Worm (Caenorhabditis elegans) whole organism, L1 larva: ENCODE data around the gene F48F5.8.

Experiments
- C16A3.4 ChIP-seq: fragments of 150-350 bp; optimal IDR thresholded peaks from 2 replicates; lab custom pipeline; 2014; ENCODE audit warnings: missing biosample characterization, missing genetic modification characterization
- F16B12.6 ChIP-seq: fragments of 150-350 bp; optimal IDR thresholded peaks from 2 replicates; lab custom pipeline; 2014; ENCODE audit warnings: missing biosample characterization, missing genetic modification characterization
- Y116A8C.19 ChIP-seq: sonication (generic microtip); optimal IDR thresholded peaks from 2 replicates; lab custom pipeline; 2016; ENCODE audit warnings: missing compliant biosample characterization, missing genetic modification characterization, borderline replicate concordance
- alr-1 ChIP-seq: fragments of 200-800 bp; sonication (Bioruptor generic); optimal IDR thresholded peaks from 2 replicates; lab custom pipeline; 2018; ENCODE audit warnings: borderline replicate concordance, mild to moderate bottlenecking, missing genetic modification characterization, missing compliant biosample characterization
- aly-2 ChIP-seq: fragments of 150-350 bp; optimal IDR thresholded peaks from 2 replicates; lab custom pipeline; 2014; ENCODE audit warnings: missing biosample characterization, missing genetic modification characterization
- blmp-1 ChIP-seq: fragments of 150-350 bp; optimal IDR thresholded peaks from 2 replicates; lab custom pipeline; 2014; ENCODE audit warnings: missing biosample characterization, missing genetic modification characterization
- ceh-63 ChIP-seq: fragments of 200-800 bp; sonication (Bioruptor generic); optimal IDR thresholded peaks from 2 replicates; lab custom pipeline; 2018; ENCODE audit warnings: mild to moderate bottlenecking, missing genetic modification characterization, missing compliant biosample characterization
- ceh-8 ChIP-seq: fragments of 200-800 bp; sonication (Bioruptor generic); optimal IDR thresholded peaks from 2 replicates; lab custom pipeline; 2018; ENCODE audit warnings: mild to moderate bottlenecking, missing genetic modification characterization, moderate library complexity, missing compliant biosample characterization
- ceh-82 ChIP-seq, 3 experiments: fragments of 150-350 bp in 1 of 3; sonication (generic microtip) in 2 of 3; optimal IDR thresholded peaks; 2 replicates each; lab custom pipeline; 2014 to 2017; ENCODE audit warnings: missing biosample characterization in 3 of 3, missing genetic modification characterization in 3 of 3
- ces-1 ChIP-seq: fragments of 150-350 bp; optimal IDR thresholded peaks from 2 replicates; lab custom pipeline; 2014; ENCODE audit warnings: missing biosample characterization, missing genetic modification reagents, missing genetic modification characterization
- dsc-1 ChIP-seq: sonication (generic microtip); optimal IDR thresholded peaks from 2 replicates; lab custom pipeline; 2016; ENCODE audit warnings: mild to moderate bottlenecking, missing genetic modification characterization, missing compliant biosample characterization
- efl-1 ChIP-seq, 4 experiments: fragments of 150-350 bp; optimal IDR thresholded peaks in 3 of 4; peaks in 1 of 4; 1 replicate in 1 of 4; 2 replicates in 3 of 4; lab custom pipeline; 2014; ENCODE audit warnings: missing biosample characterization in 2 of 4, missing genetic modification characterization in 2 of 4, missing genetic modification reagents in 2 of 4
- elt-3 ChIP-seq, 6 experiments: fragments of 150-350 bp in 1 of 6; sonication (generic microtip); optimal IDR thresholded peaks; 2 replicates each; lab custom pipeline; 2017 to 2018; ENCODE audit warnings: missing biosample characterization in 6 of 6, missing genetic modification characterization in 6 of 6, inconsistent platforms in 1 of 6
- fkh-10 ChIP-seq: sonication (generic microtip); optimal IDR thresholded peaks from 2 replicates; lab custom pipeline; 2017; ENCODE audit warnings: missing biosample characterization, missing genetic modification reagents, missing genetic modification characterization
- fkh-8 ChIP-seq: sonication (generic microtip); optimal IDR thresholded peaks from 2 replicates; lab custom pipeline; 2016; ENCODE audit warnings: mild to moderate bottlenecking, missing genetic modification characterization, missing compliant biosample characterization
- hlh-4 ChIP-seq: sonication (generic microtip); optimal IDR thresholded peaks from 2 replicates; lab custom pipeline; 2016; ENCODE audit warnings: mild to moderate bottlenecking, missing genetic modification characterization, missing compliant biosample characterization
- hpl-2 ChIP-seq: fragments of 150-350 bp; optimal IDR thresholded peaks from 2 replicates; lab custom pipeline; 2014; ENCODE audit warnings: missing biosample characterization, missing genetic modification reagents, missing genetic modification characterization
- irx-1 ChIP-seq: sonication (generic microtip); optimal IDR thresholded peaks from 2 replicates; lab custom pipeline; 2016; ENCODE audit warnings: missing genetic modification characterization, missing compliant biosample characterization
- isw-1 ChIP-seq: fragments of 200-800 bp; sonication (Bioruptor generic); IDR thresholded peaks from 2 replicates; pipeline ENCODE4 v1.3.6; 2022; ENCODE audit warnings: missing genetic modification characterization, missing compliant biosample characterization
- lin-13 ChIP-seq: fragments of 150-350 bp; optimal IDR thresholded peaks from 2 replicates; lab custom pipeline; 2014; ENCODE audit warnings: missing biosample characterization, missing genetic modification reagents, missing genetic modification characterization
- lin-15B ChIP-seq: fragments of 150-350 bp; sonication (generic microtip); optimal IDR thresholded peaks from 3 replicates; lab custom pipeline; 2014; ENCODE audit warnings: missing biosample characterization, missing genetic modification characterization
- lin-35 ChIP-seq, 2 experiments: fragments of 150-350 bp; optimal IDR thresholded peaks; 2 replicates each; lab custom pipeline; 2014; ENCODE audit warnings: missing biosample characterization in 2 of 2, missing genetic modification characterization in 2 of 2, missing genetic modification reagents in 2 of 2
- lin-39 ChIP-seq: fragments of 150-350 bp; optimal IDR thresholded peaks from 2 replicates; lab custom pipeline; 2014; ENCODE audit warnings: missing biosample characterization, missing genetic modification reagents, missing genetic modification characterization
- lir-3 ChIP-seq: sonication (generic microtip); optimal IDR thresholded peaks from 2 replicates; lab custom pipeline; 2016; ENCODE audit warnings: mild to moderate bottlenecking, missing genetic modification characterization, moderate library complexity, missing compliant biosample characterization; ENCODE audit not compliant: poor library complexity
- lsy-2 ChIP-seq, 2 experiments: fragments of 150-350 bp; optimal IDR thresholded peaks; 2 replicates each; lab custom pipeline; 2014; ENCODE audit warnings: missing biosample characterization in 2 of 2, missing genetic modification characterization in 2 of 2
- mab-9 ChIP-seq: fragments of 200-800 bp; sonication (Bioruptor generic); IDR thresholded peaks from 2 replicates; pipeline ENCODE4 v1.3.6; 2022; ENCODE audit warnings: missing genetic modification reagents, missing genetic modification characterization, missing compliant biosample characterization
- mdl-1 ChIP-seq, 2 experiments: fragments of 150-350 bp; optimal IDR thresholded peaks; 2 replicates each; lab custom pipeline; 2014 to 2017; ENCODE audit warnings: missing biosample characterization in 2 of 2, missing genetic modification characterization in 2 of 2, inconsistent platforms in 1 of 2
- mep-1 ChIP-seq: fragments of 150-350 bp; optimal IDR thresholded peaks from 2 replicates; lab custom pipeline; 2014; ENCODE audit warnings: missing biosample characterization, missing genetic modification characterization
- nhr-11 ChIP-seq: fragments of 150-350 bp; optimal IDR thresholded peaks from 2 replicates; lab custom pipeline; 2014; ENCODE audit warnings: missing biosample characterization, missing genetic modification characterization
- nhr-12 ChIP-seq: sonication (generic microtip); optimal IDR thresholded peaks from 2 replicates; lab custom pipeline; 2017; ENCODE audit warnings: missing biosample characterization, missing genetic modification characterization
- nhr-19 ChIP-seq: fragments of 200-800 bp; sonication (Bioruptor generic); conservative IDR thresholded peaks from 2 replicates; pipeline ENCODE4 v1.3.6; 2022; ENCODE audit warnings: missing genetic modification characterization, missing compliant biosample characterization
- nhr-20 ChIP-seq: sonication (generic microtip); optimal IDR thresholded peaks from 2 replicates; lab custom pipeline; 2016; ENCODE audit warnings: mild to moderate bottlenecking, missing genetic modification characterization, missing compliant biosample characterization
- nhr-47 ChIP-seq: sonication (generic microtip); optimal IDR thresholded peaks from 2 replicates; lab custom pipeline; 2016; ENCODE audit warnings: mild to moderate bottlenecking, missing genetic modification characterization, moderate library complexity, missing compliant biosample characterization
- nhr-71 ChIP-seq: sonication (generic microtip); optimal IDR thresholded peaks from 2 replicates; lab custom pipeline; 2016; ENCODE audit warnings: mild to moderate bottlenecking, missing genetic modification characterization, moderate library complexity, missing compliant biosample characterization
- nhr-76 ChIP-seq: sonication (generic microtip); optimal IDR thresholded peaks from 2 replicates; lab custom pipeline; 2017; ENCODE audit warnings: missing biosample characterization, missing genetic modification characterization
- nhr-77 ChIP-seq: fragments of 150-350 bp; optimal IDR thresholded peaks from 2 replicates; lab custom pipeline; 2014; ENCODE audit warnings: missing biosample characterization, missing genetic modification characterization
- nhr-84 ChIP-seq: sonication (generic microtip); optimal IDR thresholded peaks from 2 replicates; lab custom pipeline; 2017; ENCODE audit warnings: missing biosample characterization, missing genetic modification characterization
- nhr-85 ChIP-seq: sonication (generic microtip); peaks from one replicate; lab custom pipeline; 2016; ENCODE audit warnings: missing genetic modification characterization, inconsistent platforms, missing compliant biosample characterization
- pax-3 ChIP-seq: fragments of 200-800 bp; sonication (Bioruptor generic); optimal IDR thresholded peaks from 2 replicates; lab custom pipeline; 2018; ENCODE audit warnings: mild to moderate bottlenecking, missing genetic modification characterization, moderate library complexity, missing compliant biosample characterization
- pqm-1 ChIP-seq: sonication (generic microtip); optimal IDR thresholded peaks from 3 replicates; lab custom pipeline; 2017; ENCODE audit warnings: missing biosample characterization, missing genetic modification characterization
- rnt-1 ChIP-seq: sonication (generic microtip); optimal IDR thresholded peaks from 2 replicates; lab custom pipeline; 2016; ENCODE audit warnings: mild to moderate bottlenecking, missing genetic modification characterization, moderate library complexity, missing compliant biosample characterization
- skn-1 ChIP-seq: fragments of 150-350 bp; optimal IDR thresholded peaks from 2 replicates; lab custom pipeline; 2014; ENCODE audit warnings: missing biosample characterization, missing genetic modification characterization
- sox-4 ChIP-seq: sonication (generic microtip); optimal IDR thresholded peaks from 2 replicates; lab custom pipeline; 2016; ENCODE audit warnings: missing genetic modification characterization, missing compliant biosample characterization
- sptf-1 ChIP-seq: fragments of 150-350 bp; optimal IDR thresholded peaks from 2 replicates; lab custom pipeline; 2014; ENCODE audit warnings: missing biosample characterization, missing genetic modification characterization
- unc-130 ChIP-seq: fragments of 150-350 bp; optimal IDR thresholded peaks from 2 replicates; lab custom pipeline; 2017; ENCODE audit warnings: missing biosample characterization, missing genetic modification characterization, inconsistent platforms
- unc-30 ChIP-seq: sonication (generic microtip); optimal IDR thresholded peaks from 2 replicates; lab custom pipeline; 2017; ENCODE audit warnings: missing biosample characterization, missing genetic modification characterization
- unc-62 ChIP-seq: fragments of 150-350 bp; optimal IDR thresholded peaks from 2 replicates; lab custom pipeline; 2014; ENCODE audit warnings: missing biosample characterization, missing genetic modification reagents, missing genetic modification characterization
- unc-86 ChIP-seq: sonication (generic microtip); optimal IDR thresholded peaks from 2 replicates; lab custom pipeline; 2016; ENCODE audit warnings: missing genetic modification characterization, missing compliant biosample characterization
- vab-15 ChIP-seq: sonication (generic microtip); optimal IDR thresholded peaks from 2 replicates; lab custom pipeline; 2017; ENCODE audit warnings: missing genotype, mild to moderate bottlenecking, missing genetic modification characterization, missing compliant biosample characterization
- xbp-1 ChIP-seq: sonication (generic microtip); optimal IDR thresholded peaks from 2 replicates; lab custom pipeline; 2016; ENCODE audit warnings: missing genetic modification characterization, missing compliant biosample characterization
- ztf-11 ChIP-seq, 2 experiments: sonication (generic microtip); optimal IDR thresholded peaks; 2 replicates each; lab custom pipeline; 2016 to 2017; ENCODE audit warnings: missing genetic modification characterization in 2 of 2, missing biosample characterization in 1 of 2, missing compliant biosample characterization in 1 of 2
- ztf-4 ChIP-seq: fragments of 150-350 bp; optimal IDR thresholded peaks from 2 replicates; lab custom pipeline; 2014; ENCODE audit warnings: missing biosample characterization, missing genetic modification characterization

F48F5.8 gene

DNA sequence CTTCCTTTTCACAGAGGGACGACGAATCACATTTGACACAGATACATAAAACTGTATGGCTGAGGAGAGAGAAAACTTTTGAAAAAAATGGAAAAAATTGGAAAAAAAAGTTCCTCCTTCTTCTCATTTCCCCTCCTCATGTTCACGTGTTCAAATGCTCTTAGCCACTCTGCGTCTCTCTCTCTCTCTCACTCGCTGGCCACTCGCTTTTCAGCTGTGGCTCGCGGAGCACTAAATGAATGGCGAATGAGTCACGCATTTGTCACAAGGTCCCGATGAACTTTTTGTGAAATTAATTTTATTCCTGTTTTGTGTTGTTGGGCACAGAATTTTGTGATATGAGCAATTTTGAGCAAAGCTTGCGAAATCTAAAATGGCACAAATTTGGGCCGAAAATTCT lies 7.3 kb upstream of the F48F5.8 start (continued):
- TF ChIP-seq ztf-4 (tag; lab: Kevin White, UChicago) (no peak), xbp-1 (no peak), nhr-77 (tag; lab: Kevin White, UChicago) (no peak), nhr-84 (tag; lab: Kevin White, UChicago) (no peak), ceh-82 (tag; optimal IDR thresholded peaks at IDR 0.05; lab: Kevin White, UChicago) (peak in 1 of 3 experiments; percentile 12), nhr-76 (tag; lab: Kevin White, UChicago) (no peak), nhr-12 (tag; lab: Kevin White, UChicago) (no peak), elt-3 (tag; optimal IDR thresholded peaks at IDR 0.05; lab: Kevin White, UChicago) (no peak), mdl-1 (tag; optimal IDR thresholded peaks at IDR 0.05; lab: Kevin White, UChicago) (peak in 1 of 2 experiments; percentile 51), nhr-11 (no peak), lin-13 (GFP tag; lab: Kevin White, UChicago) (no peak), ceh-63 (GFP tag; lab: Kevin White, UChicago) (no peak), efl-1 (optimal IDR thresholded peaks at IDR 0.05; lab: Kevin White, UChicago) (peak in 1 of 2 experiments; percentile 35), efl-1 (GFP tag; optimal IDR thresholded peaks at IDR 0.05 in 1 of 2; lab: Kevin White, UChicago) (peak; percentile 16 to 45), C16A3.4 (tag; lab: Kevin White, UChicago) (no peak), blmp-1 (tag; lab: Kevin White, UChicago) (no peak), fkh-10 (GFP tag; lab: Kevin White, UChicago) (no peak), lin-15B (tag; lab: Kevin White, UChicago) (no peak), ztf-11 (tag; optimal IDR thresholded peaks at IDR 0.05; lab: Kevin White, UChicago) (no peak), alr-1 (tag; lab: Kevin White, UChicago) (no peak), pax-3 (tag; lab: Kevin White, UChicago) (peak; percentile 25), lir-3 (no peak), isw-1 (GFP tag; lab: Robert Waterston, UW) (no peak), ces-1 (no peak), F16B12.6 (tag; lab: Kevin White, UChicago) (no peak), nhr-47 (tag; lab: Kevin White, UChicago) (peak; percentile 44), mab-9 (GFP tag; lab: Robert Waterston, UW) (no peak), aly-2 (tag; lab: Kevin White, UChicago) (no peak), nhr-71 (tag; lab: Kevin White, UChicago) (peak; percentile 58), Y116A8C.19 (tag; lab: Kevin White, UChicago) (no peak), unc-86 (tag; lab: Kevin White, UChicago) (peak; percentile 54), hpl-2 (GFP tag; lab: Kevin White, UChicago) (no peak), rnt-1 (tag; lab: Kevin White, UChicago) (no peak), dsc-1 (tag; lab: Kevin White, UChicago) (peak; percentile 17), lin-35 (GFP tag; optimal IDR thresholded peaks at IDR 0.05; lab: Kevin White, UChicago) (no peak), sox-4 (tag; lab: Kevin White, UChicago) (no peak), lsy-2 (tag; optimal IDR thresholded peaks at IDR 0.05; lab: Kevin White, UChicago) (peak in 1 of 2 experiments; percentile 32), unc-30 (tag; lab: Kevin White, UChicago) (no peak)

DNA sequence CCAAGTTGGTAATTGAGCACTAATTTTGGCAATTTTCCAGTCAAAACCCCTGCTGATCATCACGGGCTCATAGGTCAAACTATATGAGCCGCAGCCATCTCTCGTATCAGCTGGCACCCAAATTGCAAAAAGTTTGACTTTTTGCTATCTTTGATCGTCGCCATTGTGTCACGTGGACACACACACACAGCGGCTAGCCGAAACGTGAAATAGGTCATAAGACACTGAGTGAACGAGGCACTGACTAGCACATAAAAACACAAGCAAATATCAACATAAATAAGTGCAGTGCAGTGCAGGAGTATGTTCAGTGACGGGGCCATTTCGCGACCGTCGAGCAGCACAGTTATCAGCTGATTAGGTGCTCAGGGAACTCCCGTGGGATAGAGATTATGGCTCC lies 6.4 kb upstream of the F48F5.8 start:
- TF ChIP-seq hlh-4 (no peak), unc-62 (GFP tag; lab: Kevin White, UChicago) (no peak), pqm-1 (tag; lab: Kevin White, UChicago) (no peak), unc-130 (tag; lab: Kevin White, UChicago) (peak; percentile 93), sox-4 (tag; lab: Kevin White, UChicago) (peak; percentile 4), nhr-85 (tag; lab: Kevin White, UChicago) (peak; percentile 71), sptf-1 (tag; lab: Kevin White, UChicago) (no peak), nhr-19 (peak; percentile 80), fkh-8 (tag; lab: Kevin White, UChicago) (no peak), lin-39 (tag; lab: Kevin White, UChicago) (no peak), nhr-71 (tag; lab: Kevin White, UChicago) (peak; percentile 91), ceh-8 (no peak), irx-1 (peak; percentile 55), blmp-1 (tag; lab: Kevin White, UChicago) (peak; percentile 38), skn-1 (peak; percentile 37), lir-3 (no peak), vab-15 (peak; percentile 42), mep-1 (tag; lab: Kevin White, UChicago) (peak; percentile 61), ztf-4 (tag; lab: Kevin White, UChicago) (peak; percentile 62), xbp-1 (peak; percentile 38), nhr-20 (tag; lab: Kevin White, UChicago) (peak; percentile 85)
